Worm (Caenorhabditis elegans): ENCODE results near the gene cdkl-1.

DNA sequence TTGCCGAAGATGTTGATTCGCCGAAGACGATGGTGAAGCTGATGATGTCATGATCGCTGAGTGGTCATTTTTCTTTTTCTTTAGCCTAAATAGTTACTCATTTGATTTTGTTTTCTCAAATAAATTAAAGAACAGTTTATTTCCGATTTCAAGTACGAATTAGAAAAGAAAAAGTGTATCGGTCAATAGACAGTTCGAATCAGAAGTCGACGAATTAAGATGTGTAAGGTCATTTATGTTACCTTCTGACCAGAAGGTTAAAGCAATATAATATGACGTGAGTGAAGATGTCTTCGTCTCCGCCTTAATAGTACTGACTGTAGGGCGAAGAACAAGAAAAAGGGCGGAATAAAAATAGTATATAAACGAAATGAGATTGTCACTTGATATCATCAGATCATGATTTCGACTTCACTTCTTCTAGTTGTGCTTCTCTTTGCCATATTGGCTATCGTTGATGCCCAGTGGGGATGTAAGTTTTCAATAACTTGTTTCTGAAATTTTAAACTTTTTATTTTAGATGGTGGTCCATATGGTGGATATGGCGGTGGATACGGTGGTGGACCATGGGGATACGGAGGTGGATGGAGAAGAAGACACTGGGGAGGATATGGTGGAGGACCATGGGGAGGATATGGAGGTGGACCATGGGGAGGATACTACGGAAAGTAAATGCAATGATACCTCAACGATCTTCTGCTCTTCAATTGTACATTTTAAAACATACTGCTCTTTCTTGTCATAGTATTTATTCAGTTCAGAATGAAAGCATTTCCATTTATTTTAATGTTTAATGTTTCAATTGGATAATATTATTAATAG lies 48.5 kb downstream of the cdkl-1 start, which contains the start of the genes T19C4.24 and nlp-33:
- TF ChIP-seq mdl-1 (tag; optimal IDR thresholded peaks at IDR 0.05) = no peak
- TF ChIP-seq lin-13 (GFP tag; optimal IDR thresholded peaks at IDR 0.05) = no peak
